Worm (Caenorhabditis elegans) whole organism, late embryonic: Measurements from ENCODE around the gene F46H5.2.

Experiments
- C08G9.2 ChIP-seq: sonication (generic microtip); optimal IDR thresholded peaks from 2 replicates; lab custom pipeline; 2016; ENCODE audit warnings: mild to moderate bottlenecking, missing genetic modification characterization, moderate library complexity, missing compliant biosample characterization
- C38D4.7 ChIP-seq: fragments of 200-800 bp; sonication (Bioruptor generic); optimal IDR thresholded peaks from 2 replicates; lab custom pipeline; 2018; ENCODE audit warnings: mild to moderate bottlenecking, missing genetic modification characterization, moderate library complexity, missing compliant biosample characterization
- F13H6.1 ChIP-seq: sonication (generic microtip); optimal IDR thresholded peaks from 2 replicates; lab custom pipeline; 2016; ENCODE audit warnings: missing genetic modification characterization, missing compliant biosample characterization
- K09A11.1 ChIP-seq: sonication (generic microtip); optimal IDR thresholded peaks from 2 replicates; lab custom pipeline; 2017; ENCODE audit warnings: antibody characterized with exemption, mild to moderate bottlenecking, missing genetic modification characterization, missing compliant biosample characterization; ENCODE audit not compliant: insufficient read depth
- T23F11.4 ChIP-seq: fragments of 200-800 bp; sonication (Bioruptor generic); optimal IDR thresholded peaks from 2 replicates; lab custom pipeline; 2018; ENCODE audit warnings: mild to moderate bottlenecking, missing genetic modification characterization, missing compliant biosample characterization
- Y22D7AL.16 ChIP-seq: sonication (generic microtip); optimal IDR thresholded peaks from 2 replicates; lab custom pipeline; 2016; ENCODE audit warnings: missing genetic modification characterization, missing compliant biosample characterization
- ama-1 ChIP-seq: fragments of 150-350 bp; optimal IDR thresholded peaks from 2 replicates; lab custom pipeline; 2014
- ceh-14 ChIP-seq: sonication (generic microtip); optimal IDR thresholded peaks from 2 replicates; lab custom pipeline; 2016; ENCODE audit warnings: missing genotype, missing genetic modification characterization, missing compliant biosample characterization
- ceh-18 ChIP-seq: sonication (generic microtip); optimal IDR thresholded peaks from 2 replicates; lab custom pipeline; 2016; ENCODE audit warnings: missing genetic modification characterization, missing compliant biosample characterization
- ceh-19 ChIP-seq: fragments of 200-800 bp; sonication (Bioruptor generic); optimal IDR thresholded peaks from 2 replicates; lab custom pipeline; 2018; ENCODE audit warnings: mild to moderate bottlenecking, missing genetic modification characterization, missing compliant biosample characterization
- ceh-2 ChIP-seq: sonication (generic microtip); optimal IDR thresholded peaks from 2 replicates; lab custom pipeline; 2016; ENCODE audit warnings: missing genotype, missing genetic modification characterization, missing compliant biosample characterization
- ceh-30 ChIP-seq: fragments of 150-350 bp; optimal IDR thresholded peaks from 2 replicates; lab custom pipeline; 2014; ENCODE audit warnings: missing biosample characterization, missing genetic modification characterization
- ceh-31 ChIP-seq: sonication (generic microtip); optimal IDR thresholded peaks from 2 replicates; lab custom pipeline; 2016; ENCODE audit warnings: missing genetic modification characterization, missing compliant biosample characterization
- ceh-34 ChIP-seq: sonication (generic microtip); optimal IDR thresholded peaks from 2 replicates; lab custom pipeline; 2016; ENCODE audit warnings: mild to moderate bottlenecking, missing genetic modification characterization, missing compliant biosample characterization
- ceh-48 ChIP-seq: sonication (generic microtip); optimal IDR thresholded peaks from 2 replicates; lab custom pipeline; 2016; ENCODE audit warnings: missing genetic modification characterization, inconsistent platforms, missing compliant biosample characterization
- dve-1 ChIP-seq: sonication (generic microtip); optimal IDR thresholded peaks from 2 replicates; lab custom pipeline; 2017; ENCODE audit warnings: antibody characterized with exemption, mild to moderate bottlenecking, missing genetic modification characterization, missing compliant biosample characterization
- elt-4 ChIP-seq: sonication (generic microtip); optimal IDR thresholded peaks from 2 replicates; lab custom pipeline; 2016; ENCODE audit warnings: missing genetic modification characterization, missing compliant biosample characterization
- eyg-1 ChIP-seq: sonication (generic microtip); optimal IDR thresholded peaks from 2 replicates; lab custom pipeline; 2016; ENCODE audit warnings: missing genotype, missing genetic modification characterization, missing compliant biosample characterization
- gmeb-2 ChIP-seq: sonication (generic microtip); optimal IDR thresholded peaks from 2 replicates; lab custom pipeline; 2016; ENCODE audit warnings: missing genetic modification characterization, inconsistent platforms, missing compliant biosample characterization
- hlh-13 ChIP-seq: fragments of 200-800 bp; sonication (Bioruptor generic); optimal IDR thresholded peaks from 2 replicates; lab custom pipeline; 2018; ENCODE audit warnings: mild to moderate bottlenecking, missing genetic modification characterization, missing compliant biosample characterization
- hlh-30 ChIP-seq: sonication (generic microtip); optimal IDR thresholded peaks from 2 replicates; lab custom pipeline; 2017; ENCODE audit warnings: antibody characterized with exemption, missing genetic modification characterization, missing compliant biosample characterization; ENCODE audit not compliant: insufficient read depth
- hlh-8 ChIP-seq: sonication (generic microtip); optimal IDR thresholded peaks from 2 replicates; lab custom pipeline; 2016; ENCODE audit warnings: missing genotype, missing genetic modification characterization, missing compliant biosample characterization
- lin-11 ChIP-seq: fragments of 200-800 bp; sonication (Bioruptor generic); optimal IDR thresholded peaks from 2 replicates; lab custom pipeline; 2018; ENCODE audit warnings: mild to moderate bottlenecking, missing genetic modification characterization, missing compliant biosample characterization
- nfya-1 ChIP-seq: sonication (generic microtip); optimal IDR thresholded peaks from 2 replicates; lab custom pipeline; 2017; ENCODE audit warnings: missing genetic modification characterization, mild to moderate bottlenecking, missing compliant biosample characterization, antibody characterized with exemption, moderate library complexity
- nhr-232 ChIP-seq: sonication (generic microtip); optimal IDR thresholded peaks from 2 replicates; lab custom pipeline; 2016; ENCODE audit warnings: missing genetic modification characterization, missing compliant biosample characterization
- npax-4 ChIP-seq: sonication (generic microtip); optimal IDR thresholded peaks from 2 replicates; lab custom pipeline; 2016; ENCODE audit warnings: missing genetic modification characterization, missing compliant biosample characterization
- odd-2 ChIP-seq: sonication (generic microtip); optimal IDR thresholded peaks from 2 replicates; lab custom pipeline; 2017; ENCODE audit warnings: antibody characterized with exemption, mild to moderate bottlenecking, missing genetic modification characterization, missing compliant biosample characterization
- ref-2 ChIP-seq: sonication (generic microtip); optimal IDR thresholded peaks from 2 replicates; lab custom pipeline; 2016; ENCODE audit warnings: missing genetic modification characterization, missing compliant biosample characterization
- rnt-1 ChIP-seq: sonication (generic microtip); optimal IDR thresholded peaks from 2 replicates; lab custom pipeline; 2016; ENCODE audit warnings: missing genetic modification characterization, missing compliant biosample characterization
- sdc-2 ChIP-seq: sonication (generic microtip); optimal IDR thresholded peaks from 2 replicates; lab custom pipeline; 2016; ENCODE audit warnings: missing genotype, missing genetic modification characterization, missing compliant biosample characterization
- sox-2 ChIP-seq: fragments of 200-800 bp; sonication (Bioruptor generic); IDR thresholded peaks from 2 replicates; pipeline ENCODE4 v1.3.6; 2022; ENCODE audit warnings: missing genetic modification reagents, missing genetic modification characterization, missing compliant biosample characterization
- tbx-2 ChIP-seq: sonication (generic microtip); optimal IDR thresholded peaks from 2 replicates; lab custom pipeline; 2016; ENCODE audit warnings: missing genetic modification characterization, missing compliant biosample characterization
- unc-3 ChIP-seq, 2 experiments: fragments of 200-800 bp in 1 of 2; sonication (Bioruptor generic) in 1 of 2; sonication (generic microtip) in 1 of 2; conservative IDR thresholded peaks in 1 of 2; optimal IDR thresholded peaks in 1 of 2; 2 replicates each; pipeline versions ENCODE4 v1.3.6 to Lab custom; 2016 to 2022; ENCODE audit warnings: missing compliant biosample characterization in 2 of 2, missing genetic modification characterization in 2 of 2, missing genetic modification reagents in 1 of 2
- unc-42 ChIP-seq: sonication (generic microtip); optimal IDR thresholded peaks from 2 replicates; lab custom pipeline; 2016; ENCODE audit warnings: missing genotype, missing genetic modification characterization, missing compliant biosample characterization
- unc-55 ChIP-seq: sonication (generic microtip); optimal IDR thresholded peaks from 2 replicates; lab custom pipeline; 2017; ENCODE audit warnings: missing biosample characterization, missing genetic modification reagents, missing genetic modification characterization
- zip-5 ChIP-seq: sonication (generic microtip); optimal IDR thresholded peaks from 2 replicates; lab custom pipeline; 2016; ENCODE audit warnings: missing genetic modification characterization, missing compliant biosample characterization
- ztf-16 ChIP-seq: sonication (generic microtip); optimal IDR thresholded peaks from 2 replicates; lab custom pipeline; 2017; ENCODE audit warnings: missing genetic modification characterization, missing compliant biosample characterization

Gene F46H5.2

ce11 chrX:7279671-7280389, 14.4 kb downstream of the F46H5.2 start, which contains the start of gene unc-10:
unc-10 (minus strand) TSS chrX:7280322.
- TF ChIP-seq ceh-2 (tag; lab: Kevin White, UChicago) (no peak), unc-42 (tag; lab: Kevin White, UChicago) (no peak), unc-3 (GFP tag; conservative IDR thresholded peaks at IDR 0.05; lab: Robert Waterston, UW) (no peak), unc-3 (tag; optimal IDR thresholded peaks at IDR 0.05; lab: Kevin White, UChicago) (no peak), ceh-18 (tag; lab: Kevin White, UChicago) (no peak), eyg-1 (no peak), rnt-1 (no peak), sox-2 (GFP tag; lab: Robert Waterston, UW) (no peak), C08G9.2 (tag; lab: Kevin White, UChicago) (no peak), elt-4 (tag; lab: Kevin White, UChicago) (no peak), hlh-30 (tag; lab: Kevin White, UChicago) (no peak), hlh-13 (GFP tag; lab: Kevin White, UChicago) (no peak), nfya-1 (tag; lab: Kevin White, UChicago) (no peak), unc-55 (no peak), T23F11.4 (GFP tag; lab: Kevin White, UChicago) (no peak), F13H6.1 (no peak), ceh-34 (tag; lab: Kevin White, UChicago) (no peak), Y22D7AL.16 (tag; lab: Kevin White, UChicago) (no peak), gmeb-2 (tag; lab: Kevin White, UChicago) (no peak), hlh-8 (tag; lab: Kevin White, UChicago) (no peak), nhr-232 (tag; lab: Kevin White, UChicago) (no peak)

ce11 chrX:7281347-7281746, 15.9 kb downstream of the F46H5.2 start:
- TF ChIP-seq sdc-2 (tag; lab: Kevin White, UChicago) (no peak), odd-2 (no peak), ceh-18 (tag; lab: Kevin White, UChicago) (no peak), unc-42 (tag; lab: Kevin White, UChicago) (peak; percentile 94), ztf-16 (tag; lab: Kevin White, UChicago) (no peak), ceh-19 (no peak), unc-3 (GFP tag; conservative IDR thresholded peaks at IDR 0.05; lab: Robert Waterston, UW) (no peak), unc-3 (tag; optimal IDR thresholded peaks at IDR 0.05; lab: Kevin White, UChicago) (no peak)

DNA sequence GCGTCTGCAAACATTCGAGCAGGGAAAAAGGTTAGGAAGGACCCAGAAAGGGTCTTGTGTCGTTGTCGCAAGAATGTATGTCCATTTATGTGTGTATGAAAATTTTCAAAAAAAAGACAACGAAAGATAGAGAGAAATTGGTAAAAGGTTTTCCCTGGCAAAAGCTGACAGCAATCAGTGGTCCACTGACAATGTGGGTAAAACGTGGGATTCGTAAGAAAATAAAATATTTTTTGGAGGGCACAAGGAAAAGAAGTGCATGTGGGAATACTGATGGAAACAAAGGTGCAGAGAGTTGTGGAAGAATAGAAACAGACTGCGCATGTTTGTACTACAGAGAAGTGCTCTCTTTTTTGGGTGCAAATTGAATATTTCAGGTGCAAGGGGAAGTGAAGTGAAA, 17.7 kb downstream of the F46H5.2 start:
- TF ChIP-seq ref-2 (tag; lab: Kevin White, UChicago) (no peak), lin-11 (tag; lab: Kevin White, UChicago) (no peak), ceh-19 (no peak), hlh-8 (tag; lab: Kevin White, UChicago) (no peak), ceh-14 (tag; lab: Kevin White, UChicago) (no peak), T23F11.4 (GFP tag; lab: Kevin White, UChicago) (no peak), ceh-34 (tag; lab: Kevin White, UChicago) (no peak), C38D4.7 (no peak), dve-1 (tag; lab: Kevin White, UChicago) (no peak), ama-1 (lab: Kevin White, UChicago) (no peak), gmeb-2 (tag; lab: Kevin White, UChicago) (no peak), unc-3 (GFP tag; conservative IDR thresholded peaks at IDR 0.05; lab: Robert Waterston, UW) (no peak), unc-3 (tag; optimal IDR thresholded peaks at IDR 0.05; lab: Kevin White, UChicago) (no peak), npax-4 (tag; lab: Kevin White, UChicago) (no peak)

- no peak for TF ChIP-seq ceh-30 (tag; lab: Kevin White, UChicago)
- TF ChIP-seq ceh-31 (tag; lab: Kevin White, UChicago), result peak; percentile 77
- no peak for TF ChIP-seq zip-5
- peak; percentile 35 for TF ChIP-seq ceh-48 (tag; lab: Kevin White, UChicago)
- TF ChIP-seq unc-55, result peak; percentile 16
- TF ChIP-seq K09A11.1 (tag; lab: Kevin White, UChicago), result no peak
- TF ChIP-seq unc-42 (tag; lab: Kevin White, UChicago), result peak; percentile 70
- TF ChIP-seq nfya-1 (tag; lab: Kevin White, UChicago), result peak; percentile 29
- TF ChIP-seq C38D4.7, result no peak
- TF ChIP-seq tbx-2 (tag; lab: Kevin White, UChicago), result peak; percentile 53
- TF ChIP-seq ceh-18 (tag; lab: Kevin White, UChicago), result peak; percentile 21
Observed at ce11 chrX:7284724-7285184, 19.3 kb downstream of the F46H5.2 start.
